Worm (Caenorhabditis elegans) whole organism, L1 larva: ENCODE results near the gene Y57G11B.2.

Experiments
- C04F5.9 ChIP-seq: sonication (generic microtip); optimal IDR thresholded peaks from 2 replicates; lab custom pipeline; 2016; ENCODE audit warnings: missing genetic modification characterization, missing compliant biosample characterization
- F16B12.6 ChIP-seq: fragments of 150-350 bp; optimal IDR thresholded peaks from 2 replicates; lab custom pipeline; 2014; ENCODE audit warnings: missing biosample characterization, missing genetic modification characterization
- aly-2 ChIP-seq: fragments of 150-350 bp; optimal IDR thresholded peaks from 2 replicates; lab custom pipeline; 2014; ENCODE audit warnings: missing biosample characterization, missing genetic modification characterization
- blmp-1 ChIP-seq: fragments of 150-350 bp; optimal IDR thresholded peaks from 2 replicates; lab custom pipeline; 2014; ENCODE audit warnings: missing biosample characterization, missing genetic modification characterization
- ceh-82 ChIP-seq, 3 experiments: fragments of 150-350 bp in 1 of 3; sonication (generic microtip) in 2 of 3; optimal IDR thresholded peaks; 2 replicates each; lab custom pipeline; 2014 to 2017; ENCODE audit warnings: missing biosample characterization in 3 of 3, missing genetic modification characterization in 3 of 3
- ceh-90 ChIP-seq: sonication (generic microtip); optimal IDR thresholded peaks from 2 replicates; lab custom pipeline; 2016; ENCODE audit warnings: missing genetic modification characterization, missing compliant biosample characterization
- dpl-1 ChIP-seq, 3 experiments: fragments of 150-350 bp in 2 of 3; sonication (generic microtip) in 1 of 3; optimal IDR thresholded peaks; 2 replicates each; lab custom pipeline; 2014 to 2017; ENCODE audit warnings: missing biosample characterization in 3 of 3, missing genetic modification characterization in 3 of 3, missing genetic modification reagents in 3 of 3
- dsc-1 ChIP-seq: sonication (generic microtip); optimal IDR thresholded peaks from 2 replicates; lab custom pipeline; 2016; ENCODE audit warnings: mild to moderate bottlenecking, missing genetic modification characterization, missing compliant biosample characterization
- egl-13 ChIP-seq: sonication (generic microtip); optimal IDR thresholded peaks from 2 replicates; lab custom pipeline; 2016; ENCODE audit warnings: missing genotype, missing genetic modification reagents, missing genetic modification characterization, missing compliant biosample characterization
- elt-3 ChIP-seq, 6 experiments: fragments of 150-350 bp in 1 of 6; sonication (generic microtip); optimal IDR thresholded peaks; 2 replicates each; lab custom pipeline; 2017 to 2018; ENCODE audit warnings: missing biosample characterization in 6 of 6, missing genetic modification characterization in 6 of 6, inconsistent platforms in 1 of 6
- ets-5 ChIP-seq: fragments of 200-800 bp; sonication (Bioruptor generic); IDR thresholded peaks from 2 replicates; pipeline ENCODE4 v1.3.6; 2022; ENCODE audit warnings: missing genetic modification characterization, missing compliant biosample characterization
- fkh-10 ChIP-seq: sonication (generic microtip); optimal IDR thresholded peaks from 2 replicates; lab custom pipeline; 2017; ENCODE audit warnings: missing biosample characterization, missing genetic modification reagents, missing genetic modification characterization
- fkh-4 ChIP-seq: sonication (generic microtip); optimal IDR thresholded peaks from 2 replicates; lab custom pipeline; 2016; ENCODE audit warnings: missing compliant biosample characterization, missing genetic modification characterization, borderline replicate concordance
- grh-1 ChIP-seq: fragments of 200-800 bp; sonication (Bioruptor generic); IDR thresholded peaks from 2 replicates; pipeline ENCODE4 v1.3.6; 2022; ENCODE audit warnings: missing genetic modification reagents, missing genetic modification characterization, missing compliant biosample characterization
- hpl-2 ChIP-seq: fragments of 150-350 bp; optimal IDR thresholded peaks from 2 replicates; lab custom pipeline; 2014; ENCODE audit warnings: missing biosample characterization, missing genetic modification reagents, missing genetic modification characterization
- irx-1 ChIP-seq: sonication (generic microtip); optimal IDR thresholded peaks from 2 replicates; lab custom pipeline; 2016; ENCODE audit warnings: missing genetic modification characterization, missing compliant biosample characterization
- isw-1 ChIP-seq: fragments of 200-800 bp; sonication (Bioruptor generic); IDR thresholded peaks from 2 replicates; pipeline ENCODE4 v1.3.6; 2022; ENCODE audit warnings: missing genetic modification characterization, missing compliant biosample characterization
- jun-1 ChIP-seq: fragments of 150-350 bp; optimal IDR thresholded peaks from 2 replicates; lab custom pipeline; 2014; ENCODE audit warnings: missing biosample characterization, missing genetic modification reagents, missing genetic modification characterization
- lin-13 ChIP-seq: fragments of 150-350 bp; optimal IDR thresholded peaks from 2 replicates; lab custom pipeline; 2014; ENCODE audit warnings: missing biosample characterization, missing genetic modification reagents, missing genetic modification characterization
- lin-15B ChIP-seq: fragments of 150-350 bp; sonication (generic microtip); optimal IDR thresholded peaks from 3 replicates; lab custom pipeline; 2014; ENCODE audit warnings: missing biosample characterization, missing genetic modification characterization
- lin-35 ChIP-seq, 2 experiments: fragments of 150-350 bp; optimal IDR thresholded peaks; 2 replicates each; lab custom pipeline; 2014; ENCODE audit warnings: missing biosample characterization in 2 of 2, missing genetic modification characterization in 2 of 2, missing genetic modification reagents in 2 of 2
- mef-2 ChIP-seq: fragments of 150-350 bp; optimal IDR thresholded peaks from 2 replicates; lab custom pipeline; 2014; ENCODE audit warnings: missing biosample characterization, missing genetic modification characterization
- mep-1 ChIP-seq: fragments of 150-350 bp; optimal IDR thresholded peaks from 2 replicates; lab custom pipeline; 2014; ENCODE audit warnings: missing biosample characterization, missing genetic modification characterization
- nhr-11 ChIP-seq: fragments of 150-350 bp; optimal IDR thresholded peaks from 2 replicates; lab custom pipeline; 2014; ENCODE audit warnings: missing biosample characterization, missing genetic modification characterization
- nhr-20 ChIP-seq: sonication (generic microtip); optimal IDR thresholded peaks from 2 replicates; lab custom pipeline; 2016; ENCODE audit warnings: mild to moderate bottlenecking, missing genetic modification characterization, missing compliant biosample characterization
- nhr-237 ChIP-seq: fragments of 150-350 bp; optimal IDR thresholded peaks from 2 replicates; lab custom pipeline; 2014; ENCODE audit warnings: missing biosample characterization, missing genetic modification characterization
- nhr-28 ChIP-seq: fragments of 150-350 bp; optimal IDR thresholded peaks from 2 replicates; lab custom pipeline; 2014; ENCODE audit warnings: missing biosample characterization, missing genetic modification characterization
- nhr-90 ChIP-seq: sonication (generic microtip); optimal IDR thresholded peaks from 2 replicates; lab custom pipeline; 2016; ENCODE audit warnings: mild to moderate bottlenecking, missing genetic modification characterization, missing compliant biosample characterization; ENCODE audit not compliant: poor library complexity
- pag-3 ChIP-seq: sonication (generic microtip); optimal IDR thresholded peaks from 2 replicates; lab custom pipeline; 2017; ENCODE audit warnings: missing genetic modification characterization, mild to moderate bottlenecking, missing compliant biosample characterization, antibody characterized with exemption, borderline replicate concordance; ENCODE audit not compliant: insufficient read depth
- pqm-1 ChIP-seq: sonication (generic microtip); optimal IDR thresholded peaks from 3 replicates; lab custom pipeline; 2017; ENCODE audit warnings: missing biosample characterization, missing genetic modification characterization
- snpc-4 ChIP-seq: fragments of 150-350 bp; optimal IDR thresholded peaks from 2 replicates; lab custom pipeline; 2014; ENCODE audit warnings: missing biosample characterization, missing genetic modification characterization
- snu-23 ChIP-seq: sonication (generic microtip); optimal IDR thresholded peaks from 2 replicates; lab custom pipeline; 2016; ENCODE audit warnings: missing genetic modification characterization, missing compliant biosample characterization
- swsn-7 ChIP-seq: sonication (generic microtip); optimal IDR thresholded peaks from 2 replicates; lab custom pipeline; 2016; ENCODE audit warnings: missing genetic modification characterization, missing compliant biosample characterization
- tlp-1 ChIP-seq: fragments of 150-350 bp; optimal IDR thresholded peaks from 2 replicates; lab custom pipeline; 2014; ENCODE audit warnings: missing biosample characterization, missing genetic modification characterization
- unc-62 ChIP-seq: fragments of 150-350 bp; optimal IDR thresholded peaks from 2 replicates; lab custom pipeline; 2014; ENCODE audit warnings: missing biosample characterization, missing genetic modification reagents, missing genetic modification characterization
- unc-98 ChIP-seq: fragments of 200-800 bp; sonication (Bioruptor generic); IDR thresholded peaks from 2 replicates; pipeline ENCODE4 v1.3.6; 2022; ENCODE audit warnings: missing genetic modification characterization, missing compliant biosample characterization
- zip-4 ChIP-seq: fragments of 200-800 bp; sonication (Bioruptor generic); optimal IDR thresholded peaks from 2 replicates; lab custom pipeline; 2018; ENCODE audit warnings: mild to moderate bottlenecking, missing genetic modification characterization, moderate library complexity, missing compliant biosample characterization

Gene Y57G11B.2

DNA sequence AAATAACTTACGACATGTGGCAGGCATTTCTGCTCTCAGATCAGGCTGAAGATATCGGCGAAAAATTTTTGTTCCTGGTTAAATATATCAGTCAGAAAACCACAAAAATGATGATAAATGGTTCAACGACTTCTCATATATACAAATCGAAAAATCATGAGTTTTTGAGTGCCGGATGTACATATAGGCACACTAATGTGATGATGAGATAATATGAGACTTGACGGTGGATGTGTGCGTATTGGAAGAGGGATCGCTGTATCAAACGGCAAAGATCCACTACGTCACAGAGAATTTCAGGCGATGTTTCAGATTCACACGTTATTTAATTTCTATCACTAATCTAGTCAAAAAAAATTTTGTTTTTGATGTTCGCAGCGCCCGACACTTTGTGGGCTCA, 7.4 kb downstream of the Y57G11B.2 start, which contains the start of gene glb-34:
glb-34 (minus strand) TSS at position 101 of the 400 bp plus-strand sequence.
- TF ChIP-seq unc-62 (GFP tag; lab: Kevin White, UChicago), result no peak
- TF ChIP-seq hpl-2, result no peak
- no peak for TF ChIP-seq snpc-4 (tag; lab: Kevin White, UChicago)
- no peak for TF ChIP-seq lin-13
- no peak for TF ChIP-seq snu-23
- TF ChIP-seq nhr-20 (tag; lab: Kevin White, UChicago), result no peak
- no peak for TF ChIP-seq lin-15B (tag; lab: Kevin White, UChicago)
- TF ChIP-seq mep-1 (tag; lab: Kevin White, UChicago), result no peak
- no peak for TF ChIP-seq egl-13
- no peak for TF ChIP-seq isw-1 (GFP tag; lab: Robert Waterston, UW)
- no peak for TF ChIP-seq tlp-1 (tag; lab: Kevin White, UChicago)
- TF ChIP-seq fkh-4 (tag; lab: Kevin White, UChicago), result no peak
- TF ChIP-seq dpl-1 (GFP tag; optimal IDR thresholded peaks at IDR 0.05; lab: Kevin White, UChicago), result no peak
- no peak for TF ChIP-seq nhr-11 (tag; lab: Kevin White, UChicago)
- TF ChIP-seq mef-2, result no peak
- TF ChIP-seq jun-1 (tag; lab: Kevin White, UChicago), result no peak
- no peak for TF ChIP-seq elt-3 (tag; optimal IDR thresholded peaks at IDR 0.05; lab: Kevin White, UChicago)
- TF ChIP-seq nhr-237 (tag; lab: Kevin White, UChicago), result no peak

DNA sequence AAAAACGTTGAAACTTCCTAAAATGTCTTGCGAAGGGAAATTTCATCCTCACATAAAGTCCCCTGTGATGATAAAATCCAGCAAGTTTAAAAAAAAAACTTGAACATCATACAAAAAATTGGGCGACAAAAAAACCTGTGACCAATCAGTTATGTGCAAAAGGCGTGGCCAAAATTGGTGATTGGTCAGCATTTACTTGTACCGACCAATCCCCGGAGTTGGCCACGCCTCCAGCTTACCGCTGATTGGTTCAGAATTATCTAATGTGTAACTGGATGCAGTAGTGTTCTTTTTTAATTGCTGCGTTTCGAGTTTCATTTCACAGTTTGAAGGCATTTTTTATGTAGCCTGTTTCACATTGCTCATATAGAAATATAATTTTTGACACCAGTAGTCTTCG, 7.9 kb downstream of the Y57G11B.2 start:
- TF ChIP-seq nhr-11 (tag; lab: Kevin White, UChicago) (no peak), swsn-7 (tag; lab: Kevin White, UChicago) (no peak), ceh-82 (tag; optimal IDR thresholded peaks at IDR 0.05; lab: Kevin White, UChicago) (no peak), mep-1 (tag; lab: Kevin White, UChicago) (no peak), ets-5 (GFP tag; lab: Robert Waterston, UW) (no peak), fkh-10 (no peak), mef-2 (no peak), pag-3 (tag; lab: Kevin White, UChicago) (no peak), unc-62 (GFP tag; lab: Kevin White, UChicago) (no peak)

DNA sequence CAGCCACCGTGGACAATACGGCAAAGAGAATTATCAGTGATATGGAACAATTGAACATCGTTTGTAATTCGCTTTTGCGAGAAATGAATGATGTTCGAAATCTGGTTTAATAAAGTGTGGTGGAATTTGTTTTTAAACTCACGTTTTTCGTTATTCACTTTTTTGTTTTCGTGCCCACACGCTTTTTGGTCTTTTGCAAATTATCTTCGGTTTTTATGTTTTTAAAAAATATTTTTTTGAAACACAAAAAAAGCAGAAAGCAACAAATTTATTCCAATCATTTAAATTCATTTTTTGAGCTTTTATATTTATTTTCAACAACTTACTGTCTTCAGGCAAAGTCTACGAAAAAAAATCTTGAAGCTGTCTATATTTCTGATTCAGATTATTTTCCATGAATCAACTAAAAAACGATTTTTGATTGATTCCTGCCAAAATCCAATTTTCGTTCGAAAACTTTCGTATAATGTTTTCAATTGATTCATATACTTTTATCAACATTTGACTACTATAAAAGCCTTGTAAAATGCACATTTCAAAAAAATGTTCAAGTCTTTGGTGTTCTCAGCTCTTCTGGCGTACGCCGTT, 9.2 kb downstream of the Y57G11B.2 start, which contains the start of the genes Y57G11B.3 and Y57G11B.5:
Y57G11B.3 (minus strand) TSS at position 101 of the 588 bp plus-strand sequence.
Y57G11B.5 (plus strand) TSS at position 538 of the 588 bp plus-strand sequence.
- TF ChIP-seq unc-98 (GFP tag; lab: Robert Waterston, UW) (no peak), zip-4 (GFP tag; lab: Kevin White, UChicago) (no peak), ceh-90 (tag; lab: Kevin White, UChicago) (no peak), pag-3 (tag; lab: Kevin White, UChicago) (no peak), dsc-1 (tag; lab: Kevin White, UChicago) (no peak), aly-2 (tag; lab: Kevin White, UChicago) (no peak), F16B12.6 (tag; lab: Kevin White, UChicago) (no peak), lin-15B (tag; lab: Kevin White, UChicago) (no peak), irx-1 (tag; lab: Kevin White, UChicago) (no peak), nhr-90 (tag; lab: Kevin White, UChicago) (no peak), C04F5.9 (tag; lab: Kevin White, UChicago) (no peak), grh-1 (GFP tag; lab: Robert Waterston, UW) (no peak), pqm-1 (tag; lab: Kevin White, UChicago) (no peak), nhr-28 (no peak), blmp-1 (no peak), lin-35 (GFP tag; optimal IDR thresholded peaks at IDR 0.05; lab: Kevin White, UChicago) (no peak)
